Worm (Caenorhabditis elegans): Measurements from ENCODE around the gene mdf-2.

DNA sequence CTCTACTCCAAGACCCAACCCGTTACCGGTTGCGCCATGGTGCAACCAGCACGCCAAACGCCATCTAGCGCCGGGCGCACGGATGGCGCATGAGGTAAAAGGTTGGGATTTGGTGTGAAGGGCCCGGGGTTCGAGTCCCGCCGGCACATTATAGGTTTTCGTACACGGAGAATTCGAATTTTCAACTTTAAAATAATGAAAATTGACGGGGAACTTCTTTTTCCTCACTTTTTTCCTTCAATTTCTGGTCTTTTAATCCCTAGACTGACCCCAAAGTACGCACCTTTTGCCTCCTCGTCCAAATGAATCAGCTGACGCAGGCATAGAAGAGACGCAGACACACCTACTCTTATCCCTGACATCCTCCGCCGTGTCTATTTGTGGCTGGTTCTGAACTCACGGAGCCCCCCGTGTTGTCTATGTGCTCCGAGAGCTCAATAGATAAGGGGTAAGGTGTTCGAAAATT, 37.3 kb downstream of the mdf-2 start:
- TF ChIP-seq pqm-1 (tag; optimal IDR thresholded peaks at IDR 0.05) (no peak), F13H6.1 (tag; optimal IDR thresholded peaks at IDR 0.05) (no peak), nhr-11 (tag; optimal IDR thresholded peaks at IDR 0.05) (no peak), elt-4 (tag; optimal IDR thresholded peaks at IDR 0.05) (no peak), fkh-10 (GFP tag; optimal IDR thresholded peaks at IDR 0.05) (no peak), odd-2 (tag; optimal IDR thresholded peaks at IDR 0.05) (no peak), tbx-7 (tag; optimal IDR thresholded peaks at IDR 0.05) (no peak)
